Worm (Caenorhabditis elegans) whole organism, mixed stage, embryonic: Measurements from ENCODE around the gene C15H9.9.

Source experiments
- blmp-1 ChIP-seq: fragments of 150-350 bp; optimal IDR thresholded peaks from 2 replicates; lab custom pipeline; 2014; ENCODE audit warnings: missing biosample characterization, missing genetic modification characterization
- ceh-83 ChIP-seq: fragments of 200-800 bp; sonication (Bioruptor generic); optimal IDR thresholded peaks from 2 replicates; lab custom pipeline; 2018; ENCODE audit warnings: mild to moderate bottlenecking, missing genetic modification characterization, missing compliant biosample characterization
- drap-1 ChIP-seq: fragments of 200-800 bp; sonication (Bioruptor generic); optimal IDR thresholded peaks from 3 replicates; lab custom pipeline; 2018; ENCODE audit warnings: mild to moderate bottlenecking, missing genetic modification characterization, missing compliant biosample characterization
- elt-1 ChIP-seq: sonication (generic microtip); optimal IDR thresholded peaks from 2 replicates; lab custom pipeline; 2017; ENCODE audit warnings: missing genetic modification characterization, mild to moderate bottlenecking, missing compliant biosample characterization, antibody characterized with exemption, moderate library complexity, borderline replicate concordance; ENCODE audit not compliant: insufficient read depth
- hlh-1 ChIP-seq: fragments of 150-350 bp; optimal IDR thresholded peaks from 2 replicates; lab custom pipeline; 2014; ENCODE audit warnings: missing biosample characterization, missing genetic modification reagents, missing genetic modification characterization
- lin-13 ChIP-seq: fragments of 150-350 bp; optimal IDR thresholded peaks from 2 replicates; lab custom pipeline; 2014; ENCODE audit warnings: missing biosample characterization, missing genetic modification characterization
- lsy-2 ChIP-seq: fragments of 150-350 bp; optimal IDR thresholded peaks from 2 replicates; lab custom pipeline; 2014; ENCODE audit warnings: missing biosample characterization, missing genetic modification characterization
- nhr-28 ChIP-seq: fragments of 150-350 bp; optimal IDR thresholded peaks from 2 replicates; lab custom pipeline; 2014; ENCODE audit warnings: missing biosample characterization, missing genetic modification characterization
- zip-8 ChIP-seq: fragments of 150-350 bp; optimal IDR thresholded peaks from 2 replicates; lab custom pipeline; 2014; ENCODE audit warnings: missing biosample characterization, missing genetic modification characterization

DNA sequence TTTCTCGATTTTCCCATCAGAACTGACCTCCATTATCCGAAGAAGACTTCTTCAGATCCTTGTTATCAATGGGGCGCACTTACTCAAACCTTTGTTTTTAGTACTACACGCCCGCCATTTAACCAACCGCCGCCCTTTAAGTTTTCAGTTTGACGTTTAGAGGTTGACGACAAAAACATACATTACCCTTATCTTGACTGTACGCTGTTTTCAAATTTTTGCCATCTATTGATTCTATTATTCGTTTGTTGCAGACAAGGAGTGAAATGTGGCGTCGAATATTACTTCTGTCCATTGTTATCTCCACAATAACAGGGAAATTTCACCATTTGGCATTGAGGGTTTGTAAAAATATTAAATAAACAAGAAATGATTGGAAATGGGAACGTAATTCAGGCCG lies 35.0 kb downstream of the C15H9.9 start, which contains the start of gene C15H9.5:
- TF ChIP-seq blmp-1 (tag; lab: Kevin White, UChicago), result no peak
- TF ChIP-seq zip-8 (tag; lab: Kevin White, UChicago), result no peak
- TF ChIP-seq lin-13, result no peak
- no peak for TF ChIP-seq hlh-1 (tag; lab: Kevin White, UChicago)
- no peak for TF ChIP-seq drap-1 (GFP tag; lab: Kevin White, UChicago)
- no peak for TF ChIP-seq elt-1 (tag; lab: Kevin White, UChicago)
- no peak for TF ChIP-seq nhr-28
- TF ChIP-seq lsy-2 (tag; lab: Kevin White, UChicago), result no peak
- no peak for TF ChIP-seq ceh-83 (GFP tag; lab: Kevin White, UChicago)
